Fruit fly (Drosophila melanogaster): ENCODE data around the gene MED15.

MED15 gene

DNA sequence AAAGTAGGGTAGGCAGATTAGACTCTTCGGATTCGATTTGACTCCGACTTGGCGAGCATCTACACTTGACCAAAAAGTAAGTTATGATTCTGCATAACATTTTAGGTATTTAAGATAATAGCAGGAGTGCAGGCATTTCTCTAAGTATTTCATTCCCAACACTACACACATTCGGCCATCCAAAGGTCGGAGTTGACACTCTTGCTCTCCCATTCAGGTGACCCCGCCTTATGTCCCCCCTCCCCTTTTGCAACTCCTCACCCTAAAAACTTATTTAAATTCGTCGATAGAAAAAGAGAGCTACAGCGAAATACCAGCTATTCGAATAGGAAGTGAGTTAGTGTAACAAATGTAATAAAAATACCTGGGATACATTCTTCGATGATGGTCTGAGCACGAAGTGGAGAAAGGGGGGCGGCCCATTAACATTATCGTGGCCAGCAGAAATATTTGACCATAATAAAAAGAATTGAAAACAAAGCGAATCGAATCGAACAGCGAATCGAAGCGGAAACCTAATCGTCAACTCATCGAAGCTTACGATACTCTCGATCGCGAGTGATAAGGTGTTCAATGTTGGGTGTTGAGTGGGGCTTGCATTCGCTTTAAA is 44.3 kb upstream of the MED15 start:
- no peak for TF ChIP-seq brk (GFP tag; optimal IDR thresholded peaks at IDR 0.05)
- no peak for TF ChIP-seq Hnf4 (GFP tag; optimal IDR thresholded peaks at IDR 0.05)
- TF ChIP-seq fru (GFP tag; optimal IDR thresholded peaks at IDR 0.05) = no peak
- TF ChIP-seq Vsx2 (GFP tag; optimal IDR thresholded peaks at IDR 0.05; ENCODE audit: partially characterized antibody) = no peak
- TF ChIP-seq psq (GFP tag; optimal IDR thresholded peaks at IDR 0.05) = no peak
- TF ChIP-seq N (GFP tag; optimal IDR thresholded peaks at IDR 0.05) = no peak
- no peak for TF ChIP-seq lola (GFP tag; optimal IDR thresholded peaks at IDR 0.05)
- no peak for TF ChIP-seq Dfd (GFP tag; optimal IDR thresholded peaks at IDR 0.05)
- TF ChIP-seq dmrt93B (GFP tag; optimal IDR thresholded peaks at IDR 0.05) = no peak
- TF ChIP-seq Dif (GFP tag; optimal IDR thresholded peaks at IDR 0.05; ENCODE audit: partially characterized antibody) = no peak
- TF ChIP-seq rgr (GFP tag; optimal IDR thresholded peaks at IDR 0.05) = no peak
- TF ChIP-seq h (GFP tag; optimal IDR thresholded peaks at IDR 0.05) = no peak
- TF ChIP-seq CG9705 (GFP tag; optimal IDR thresholded peaks at IDR 0.05) = no peak
- TF ChIP-seq pan (optimal IDR thresholded peaks at IDR 0.05) = no peak
- no peak for TF ChIP-seq CrebA (GFP tag; optimal IDR thresholded peaks at IDR 0.05; ENCODE audit: borderline replicate concordance)
- TF ChIP-seq woc (GFP tag; optimal IDR thresholded peaks at IDR 0.05) = no peak

dm6 chr2L:429680-430484 is 42.9 kb upstream of the MED15 start:
- TF ChIP-seq Rel (GFP tag; optimal IDR thresholded peaks at IDR 0.05) = no peak
- peak; percentile 61 for TF ChIP-seq Rel (tag; optimal IDR thresholded peaks at IDR 0.05)
- TF ChIP-seq jim (GFP tag; optimal IDR thresholded peaks at IDR 0.05) = no peak
- TF ChIP-seq GATAd (GFP tag; optimal IDR thresholded peaks at IDR 0.05) = no peak
- TF ChIP-seq fru (GFP tag; optimal IDR thresholded peaks at IDR 0.05) = peak; percentile 96
- peak; percentile 90 for TF ChIP-seq tai (GFP tag; optimal IDR thresholded peaks at IDR 0.05)
- TF ChIP-seq Dif (GFP tag; optimal IDR thresholded peaks at IDR 0.05; ENCODE audit: partially characterized antibody) = no peak
- peak; percentile 97 for TF ChIP-seq h (GFP tag; optimal IDR thresholded peaks at IDR 0.05)
- TF ChIP-seq Hr78 (GFP tag; optimal IDR thresholded peaks at IDR 0.05) = no peak
- TF ChIP-seq CG9705 (GFP tag; optimal IDR thresholded peaks at IDR 0.05) = peak; percentile 82
- TF ChIP-seq CrebA (GFP tag; optimal IDR thresholded peaks at IDR 0.05; ENCODE audit: borderline replicate concordance) = peak; percentile 24
- no peak for TF ChIP-seq Vsx2 (GFP tag; optimal IDR thresholded peaks at IDR 0.05; ENCODE audit: partially characterized antibody)
- no peak for TF ChIP-seq pan (optimal IDR thresholded peaks at IDR 0.05)
- peak; percentile 89 for TF ChIP-seq brk (GFP tag; optimal IDR thresholded peaks at IDR 0.05)
- TF ChIP-seq OdsH (GFP tag; optimal IDR thresholded peaks at IDR 0.05) = peak; percentile 95
- TF ChIP-seq psq (GFP tag; optimal IDR thresholded peaks at IDR 0.05) = peak; percentile 97
- TF ChIP-seq foxo (GFP tag; optimal IDR thresholded peaks at IDR 0.05) = peak; percentile 73 to 96
- TF ChIP-seq Jra (GFP tag; optimal IDR thresholded peaks at IDR 0.05) = peak; percentile 76
- peak; percentile 0 for TF ChIP-seq sv (GFP tag; optimal IDR thresholded peaks at IDR 0.05)
- no peak for TF ChIP-seq dl (GFP tag; optimal IDR thresholded peaks at IDR 0.05; ENCODE audit: insufficient read depth in 1 of 2, partially characterized antibody in 2 of 2)
- peak; percentile 89 for TF ChIP-seq dmrt93B (GFP tag; optimal IDR thresholded peaks at IDR 0.05)
- peak; percentile 59 for TF ChIP-seq Mio (GFP tag; optimal IDR thresholded peaks at IDR 0.05)
- peak; percentile 96 for TF ChIP-seq woc (GFP tag; optimal IDR thresholded peaks at IDR 0.05)
- TF ChIP-seq Abd-B (GFP tag; optimal IDR thresholded peaks at IDR 0.05) = no peak
- TF ChIP-seq br (GFP tag; optimal IDR thresholded peaks at IDR 0.05) = peak; percentile 96
- TF ChIP-seq sage (GFP tag; optimal IDR thresholded peaks at IDR 0.05) = peak; percentile 93
- peak; percentile 94 for TF ChIP-seq Sp1 (GFP tag; optimal IDR thresholded peaks at IDR 0.05)
- TF ChIP-seq Hr83 (GFP tag; optimal IDR thresholded peaks at IDR 0.05; ENCODE audit: poor library complexity, severe bottlenecking) = no peak
- no peak for TF ChIP-seq usp (GFP tag; optimal IDR thresholded peaks at IDR 0.05)
- TF ChIP-seq lola (GFP tag; optimal IDR thresholded peaks at IDR 0.05) = no peak
- peak; percentile 94 for TF ChIP-seq HLH106 (tag; optimal IDR thresholded peaks at IDR 0.05)
- TF ChIP-seq N (GFP tag; optimal IDR thresholded peaks at IDR 0.05) = no peak
- peak; percentile 93 for TF ChIP-seq rgr (GFP tag; optimal IDR thresholded peaks at IDR 0.05)
- peak; percentile 82 for TF ChIP-seq dsf (GFP tag; optimal IDR thresholded peaks at IDR 0.05; ENCODE audit: borderline replicate concordance)
- no peak for TF ChIP-seq Dfd (GFP tag; optimal IDR thresholded peaks at IDR 0.05)
- TF ChIP-seq ey (GFP tag; optimal IDR thresholded peaks at IDR 0.05) = peak; percentile 96
- TF ChIP-seq CG32264 (GFP tag; optimal IDR thresholded peaks at IDR 0.05) = peak; percentile 87
- no peak for TF ChIP-seq Myc (optimal IDR thresholded peaks at IDR 0.05)
- peak; percentile 95 for TF ChIP-seq Hnf4 (GFP tag; optimal IDR thresholded peaks at IDR 0.05)
